Worm (Caenorhabditis elegans): Measurements from ENCODE around the gene T28A11.17.

- TF ChIP-seq nhr-237 (tag; optimal IDR thresholded peaks at IDR 0.05) (no peak), T26A8.4 (GFP tag; IDR thresholded peaks at IDR 0.05) (no peak), nhr-76 (tag; optimal IDR thresholded peaks at IDR 0.05) (no peak), ceh-28 (tag; optimal IDR thresholded peaks at IDR 0.05) (no peak), aha-1 (tag) (peak; percentile 70), daf-19 (GFP tag; conservative IDR thresholded peaks at IDR 0.05) (no peak), lin-29 (GFP tag; IDR thresholded peaks at IDR 0.05) (no peak), nhr-48 (tag; optimal IDR thresholded peaks at IDR 0.05) (no peak), ceh-44 (GFP tag; IDR thresholded peaks at IDR 0.05) (no peak), unc-39 (tag; optimal IDR thresholded peaks at IDR 0.05) (no peak), pha-4 (GFP tag; IDR thresholded peaks at IDR 0.05) (no peak), pha-4 (tag; optimal IDR thresholded peaks at IDR 0.05) (no peak), ztf-11 (tag; optimal IDR thresholded peaks at IDR 0.05) (no peak), D1046.2 (GFP tag; IDR thresholded peaks at IDR 0.05) (no peak)
Measured at ce11 chrV:3259168-3259622, 6.9 kb downstream of the T28A11.17 start, which contains the start of gene T28A11.16.
